Fruit fly (Drosophila melanogaster) whole organism, prepupa: ENCODE results near the gene tutl.

Source experiments
- Blimp-1 ChIP-seq: fragments of 200-800 bp; sonication (Bioruptor generic); optimal IDR thresholded peaks from 3 replicates; lab custom pipeline; 2017; ENCODE audit warnings: missing biosample characterization, missing genetic modification characterization, mild to moderate bottlenecking, moderate library complexity, missing genetic modification reagents
- CG11294 ChIP-seq: fragments of 200-800 bp; sonication (Bioruptor generic); IDR thresholded peaks from 2 replicates; pipeline ENCODE4 v1.3.6; 2022; ENCODE audit warnings: missing biosample characterization, missing genetic modification characterization
- CG11762 ChIP-seq: fragments of 200-800 bp; sonication (Bioruptor generic); optimal IDR thresholded peaks from 3 replicates; lab custom pipeline; 2016; ENCODE audit warnings: missing biosample characterization, missing genetic modification characterization; ENCODE audit not compliant: insufficient read depth
- CG15336 ChIP-seq: fragments of 200-800 bp; sonication (Bioruptor generic); IDR thresholded peaks from 2 replicates; pipeline ENCODE4 v1.3.6; 2022; ENCODE audit warnings: missing biosample characterization, missing genetic modification characterization
- CG3032 ChIP-seq: fragments of 200-800 bp; optimal IDR thresholded peaks from 2 replicates; lab custom pipeline; 2019; ENCODE audit warnings: missing biosample characterization, mild to moderate bottlenecking, missing genetic modification characterization, moderate library complexity
- CG32006 ChIP-seq: fragments of 200-800 bp; sonication (Bioruptor generic); optimal IDR thresholded peaks from 3 replicates; lab custom pipeline; 2017; ENCODE audit warnings: missing biosample characterization, mild to moderate bottlenecking, missing genetic modification characterization
- CG3919 ChIP-seq: fragments of 200-800 bp; sonication (Bioruptor generic); optimal IDR thresholded peaks from 3 replicates; lab custom pipeline; 2016; ENCODE audit warnings: missing biosample characterization, missing genetic modification characterization
- CG4318 ChIP-seq: fragments of 200-800 bp; sonication (Bioruptor generic); optimal IDR thresholded peaks from 3 replicates; lab custom pipeline; 2017; ENCODE audit warnings: missing biosample characterization, mild to moderate bottlenecking, missing genetic modification characterization
- CG6163 ChIP-seq: fragments of 200-800 bp; sonication (Bioruptor generic); IDR thresholded peaks from 3 replicates; pipeline ENCODE4 v1.3.6; 2022; ENCODE audit warnings: missing biosample characterization, missing genetic modification characterization
- CG6792 ChIP-seq: fragments of 200-800 bp; sonication (Bioruptor generic); optimal IDR thresholded peaks from 3 replicates; lab custom pipeline; 2016; ENCODE audit warnings: missing biosample characterization, missing genetic modification characterization
- CG6808 ChIP-seq: fragments of 200-800 bp; sonication (Bioruptor generic); optimal IDR thresholded peaks from 3 replicates; lab custom pipeline; 2017; ENCODE audit warnings: missing biosample characterization, missing genetic modification characterization, mild to moderate bottlenecking, moderate library complexity, missing genetic modification reagents
- CG7368 ChIP-seq: fragments of 200-800 bp; sonication (Bioruptor generic); optimal IDR thresholded peaks from 3 replicates; lab custom pipeline; 2016; ENCODE audit warnings: missing biosample characterization, missing genetic modification characterization
- CG8119 ChIP-seq: fragments of 200-800 bp; sonication (Bioruptor generic); IDR thresholded peaks from 3 replicates; pipeline ENCODE4 v1.3.6; 2022; ENCODE audit warnings: missing biosample characterization, missing genetic modification characterization
- CG8319 ChIP-seq: fragments of 200-800 bp; sonication (Bioruptor generic); optimal IDR thresholded peaks from 3 replicates; lab custom pipeline; 2016; ENCODE audit warnings: missing biosample characterization, missing genetic modification characterization
- CG9139 ChIP-seq: fragments of 200-800 bp; sonication (Bioruptor generic); optimal IDR thresholded peaks from 3 replicates; lab custom pipeline; 2017; ENCODE audit warnings: missing biosample characterization, mild to moderate bottlenecking, missing genetic modification characterization
- Met ChIP-seq: fragments of 200-800 bp; sonication (Bioruptor generic); optimal IDR thresholded peaks from 3 replicates; lab custom pipeline; 2016; ENCODE audit warnings: missing biosample characterization, missing genetic modification characterization
- OdsH ChIP-seq: fragments of 200-800 bp; sonication (Bioruptor generic); optimal IDR thresholded peaks from 3 replicates; lab custom pipeline; 2016; ENCODE audit warnings: missing biosample characterization, missing genetic modification characterization
- Sox102F ChIP-seq: fragments of 200-800 bp; sonication (Bioruptor generic); optimal IDR thresholded peaks from 2 replicates; lab custom pipeline; 2016; ENCODE audit warnings: missing biosample characterization, mild to moderate bottlenecking, missing genetic modification characterization
- Sox15 ChIP-seq: fragments of 200-800 bp; sonication (Bioruptor generic); optimal IDR thresholded peaks from 3 replicates; lab custom pipeline; 2016; ENCODE audit warnings: missing biosample characterization, missing genetic modification characterization
- acj6 ChIP-seq: fragments of 200-800 bp; sonication (Bioruptor generic); optimal IDR thresholded peaks from 3 replicates; lab custom pipeline; 2016; ENCODE audit warnings: missing biosample characterization, missing genetic modification characterization
- cyc ChIP-seq: fragments of 200-800 bp; sonication (Bioruptor generic); optimal IDR thresholded peaks from 3 replicates; lab custom pipeline; 2016; ENCODE audit warnings: missing biosample characterization, missing genetic modification characterization
- eg ChIP-seq: fragments of 200-800 bp; sonication (Bioruptor generic); IDR thresholded peaks from 3 replicates; pipeline ENCODE4 v1.3.6; 2022; ENCODE audit warnings: missing biosample characterization, missing genetic modification characterization
- esn ChIP-seq: fragments of 200-800 bp; sonication (Bioruptor generic); optimal IDR thresholded peaks from 2 replicates; lab custom pipeline; 2016; ENCODE audit warnings: missing biosample characterization, mild to moderate bottlenecking, missing genetic modification characterization, moderate library complexity
- fd59A ChIP-seq: fragments of 200-800 bp; sonication (Bioruptor generic); optimal IDR thresholded peaks from 2 replicates; lab custom pipeline; 2017; ENCODE audit warnings: missing biosample characterization, mild to moderate bottlenecking, missing genetic modification characterization, missing genetic modification reagents
- fkh ChIP-seq: fragments of 200-800 bp; sonication (Bioruptor generic); optimal IDR thresholded peaks from 3 replicates; lab custom pipeline; 2017; ENCODE audit warnings: missing biosample characterization, mild to moderate bottlenecking, missing genetic modification characterization, moderate library complexity
- net ChIP-seq: fragments of 200-800 bp; sonication (Bioruptor generic); optimal IDR thresholded peaks from 3 replicates; lab custom pipeline; 2016; ENCODE audit warnings: missing biosample characterization, missing genetic modification characterization
- ss ChIP-seq, 2 experiments: fragments of 200-800 bp; sonication (Bioruptor generic); optimal IDR thresholded peaks; 2 replicates in 1 of 2; 3 replicates in 1 of 2; lab custom pipeline; 2017 to 2018; ENCODE audit warnings: mild to moderate bottlenecking in 2 of 2, missing biosample characterization in 2 of 2, missing genetic modification characterization in 2 of 2, moderate library complexity in 1 of 2
- svp ChIP-seq: fragments of 200-800 bp; sonication (Bioruptor generic); peaks from one replicate; lab custom pipeline; 2016; ENCODE audit warnings: missing biosample characterization, missing genetic modification characterization
- topi ChIP-seq: fragments of 200-800 bp; sonication (Bioruptor generic); optimal IDR thresholded peaks from 3 replicates; lab custom pipeline; 2016; ENCODE audit warnings: missing biosample characterization, missing genetic modification characterization

tutl gene

dm6 chr2L:4310028-4310658 lies 27.2 kb downstream of the tutl start:
- TF ChIP-seq svp (GFP tag; lab: Kevin White, UChicago) (peak; percentile 3), Blimp-1 (GFP tag; lab: Kevin White, UChicago) (no peak)

DNA sequence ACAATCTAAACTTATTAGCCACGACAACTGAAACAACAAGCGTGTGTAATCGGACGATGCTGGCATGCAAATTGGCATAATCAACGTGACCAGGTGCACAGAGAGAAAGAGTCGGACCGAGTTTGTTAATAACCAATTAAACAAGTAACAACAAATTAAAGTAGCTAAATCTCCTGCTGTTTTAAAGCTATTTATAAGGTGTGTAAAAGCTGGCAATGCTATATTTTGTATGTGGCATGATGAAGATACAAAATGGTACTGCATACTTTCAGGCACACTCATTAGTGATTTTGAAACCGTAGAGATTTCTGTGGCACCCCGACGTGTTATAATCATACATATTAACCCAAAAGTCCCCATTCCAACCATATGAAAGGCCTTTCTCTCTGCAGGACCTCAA lies 35.0 kb downstream of the tutl start:
- TF ChIP-seq fkh (GFP tag; lab: Kevin White, UChicago) (no peak), OdsH (GFP tag; lab: Kevin White, UChicago) (no peak), Sox102F (no peak), CG7368 (GFP tag; lab: Kevin White, UChicago) (no peak), cyc (no peak), eg (GFP tag; lab: Robert Waterston, UW) (no peak), topi (GFP tag; lab: Kevin White, UChicago) (no peak), acj6 (GFP tag; lab: Kevin White, UChicago) (no peak), CG3032 (no peak), CG8319 (no peak), ss (GFP tag; optimal IDR thresholded peaks at IDR 0.05; lab: Kevin White, UChicago) (no peak), Blimp-1 (GFP tag; lab: Kevin White, UChicago) (no peak), CG15336 (GFP tag; lab: Robert Waterston, UW) (no peak), CG8119 (GFP tag; lab: Robert Waterston, UW) (no peak), CG11294 (GFP tag; lab: Robert Waterston, UW) (no peak)

- TF ChIP-seq CG15336 (GFP tag; lab: Robert Waterston, UW) (0 out of 2 replicates have a peak, but pooled peaks have one; percentile 17), CG6792 (no peak), eg (GFP tag; lab: Robert Waterston, UW) (0 out of 3 replicates have a peak, but pooled peaks have one; percentile 20)
- TF ChIP-seq, all 60 proteins: peak for 2
Measured at dm6 chr2L:4324254-4324653, 41.3 kb downstream of the tutl start, which contains the start of gene bdl. TSS of gene bdl (plus strand) at chr2L:4324554.

- TF ChIP-seq CG11762 (GFP tag; lab: Kevin White, UChicago) (no peak), CG6808 (GFP tag; lab: Kevin White, UChicago) (peak; percentile 100)
Measured at dm6 chr2L:4331779-4332328, 48.9 kb downstream of the tutl start.

- TF ChIP-seq CG32006: no peak
- no peak for TF ChIP-seq net (GFP tag; lab: Kevin White, UChicago)
- no peak for TF ChIP-seq cyc
- TF ChIP-seq fd59A (GFP tag; lab: Kevin White, UChicago): no peak
- no peak for TF ChIP-seq CG4318
- TF ChIP-seq Sox15 (GFP tag; lab: Kevin White, UChicago): no peak
- TF ChIP-seq CG6163: no peak
- no peak for TF ChIP-seq CG3919 (GFP tag; lab: Kevin White, UChicago)
- TF ChIP-seq CG9139 (GFP tag; lab: Kevin White, UChicago): no peak
- TF ChIP-seq Met (GFP tag; lab: Kevin White, UChicago): no peak
- no peak for TF ChIP-seq OdsH (GFP tag; lab: Kevin White, UChicago)
- no peak for TF ChIP-seq esn (GFP tag; lab: Kevin White, UChicago)
- no peak for TF ChIP-seq CG11294 (GFP tag; lab: Robert Waterston, UW)
- no peak for TF ChIP-seq acj6 (GFP tag; lab: Kevin White, UChicago)
- TF ChIP-seq, all 60 proteins: peak for 0
Measured at dm6 chr2L:4332583-4332961, 49.6 kb downstream of the tutl start.
